Worm (Caenorhabditis elegans): Measurements from ENCODE around the gene F40A3.4.

DNA sequence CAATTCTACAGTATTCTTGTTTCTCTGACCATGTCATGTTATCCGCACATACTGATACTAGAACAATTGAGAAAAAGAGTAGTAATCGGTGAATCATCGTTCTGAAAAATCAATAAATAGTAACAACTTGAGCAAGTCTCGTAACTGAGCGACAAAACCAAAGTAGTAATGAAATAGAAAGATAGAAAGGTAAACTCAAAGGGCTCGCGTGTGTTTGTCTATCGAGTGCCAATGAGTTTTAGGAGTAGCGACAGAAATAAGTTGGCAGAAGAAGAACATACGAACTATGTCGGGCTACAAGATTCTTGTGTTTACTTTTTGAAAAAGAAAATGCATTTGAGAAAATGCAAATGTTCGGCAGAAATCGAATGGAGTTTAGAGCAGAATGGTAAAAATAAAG is 36.1 kb upstream of the F40A3.4 start, which contains the start of gene C37C3.12:
- no peak for TF ChIP-seq tab-1 (GFP tag; IDR thresholded peaks at IDR 0.05)
- TF ChIP-seq T22C8.4 (GFP tag; IDR thresholded peaks at IDR 0.05), result no peak
- TF ChIP-seq klf-2 (GFP tag; conservative IDR thresholded peaks at IDR 0.05), result no peak
